Fruit fly (Drosophila melanogaster): Measurements from ENCODE around the gene CG10638.

Gene CG10638

DNA sequence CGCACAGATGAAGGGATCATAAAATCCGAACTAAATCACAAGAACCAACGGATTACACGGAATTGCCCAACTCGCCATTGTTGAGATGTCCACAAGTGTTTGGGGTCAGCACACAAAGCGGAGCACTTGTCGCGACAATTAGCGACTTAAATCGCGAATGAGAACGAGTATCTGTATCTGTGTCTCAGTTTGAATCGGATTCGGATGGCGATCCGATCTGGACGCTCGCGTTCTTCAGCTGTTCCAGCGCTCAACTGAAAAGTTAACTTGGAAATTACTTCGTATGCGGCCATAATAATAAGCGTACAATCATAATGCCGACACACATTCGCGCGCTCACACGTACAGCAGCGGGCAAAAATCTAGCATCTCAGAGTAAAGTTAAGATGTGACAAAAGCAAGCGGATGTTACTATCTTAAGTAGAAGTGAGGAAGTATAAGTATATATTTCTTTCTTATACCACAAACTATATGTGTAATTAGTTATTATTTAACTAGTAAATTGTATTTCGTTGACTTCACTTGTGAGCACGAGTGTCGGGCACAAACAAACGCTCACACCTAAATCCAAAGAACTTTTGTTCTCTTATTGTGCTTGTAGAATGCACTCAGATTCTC lies 10.6 kb downstream of the CG10638 start, which contains the start of gene CG10660:
Gene CG10660, minus strand, starts transcription at position 259 of the 618 bp plus-strand sequence.
- TF ChIP-seq CG12605 (GFP tag; IDR thresholded peaks at IDR 0.05), result peak; percentile 93
- TF ChIP-seq rn (GFP tag; IDR thresholded peaks at IDR 0.05), result peak; percentile 81; the same call in 1 of the 2 replicates
- TF ChIP-seq CG17806 (tag; optimal IDR thresholded peaks at IDR 0.05), result peak; percentile 89
- peak; percentile 95 for TF ChIP-seq CG32121 (GFP tag; IDR thresholded peaks at IDR 0.05)
- peak; percentile 96 for TF ChIP-seq CG4496 (GFP tag; IDR thresholded peaks at IDR 0.05)
- peak; percentile 85 for TF ChIP-seq Snoo (tag; optimal IDR thresholded peaks at IDR 0.05)
- TF ChIP-seq Pif1B (GFP tag; optimal IDR thresholded peaks at IDR 0.05), result peak; percentile 96
- peak; percentile 79; the same call in 1 of the 2 replicates for TF ChIP-seq CG10348 (GFP tag; IDR thresholded peaks at IDR 0.05)
- TF ChIP-seq Ets98B (GFP tag; IDR thresholded peaks at IDR 0.05), result peak; percentile 97
- peak; percentile 50 for TF ChIP-seq EcR (GFP tag; optimal IDR thresholded peaks at IDR 0.05)
- peak; percentile 60 for TF ChIP-seq CG13204 (GFP tag; optimal IDR thresholded peaks at IDR 0.05)
- TF ChIP-seq D1 (tag; optimal IDR thresholded peaks at IDR 0.05), result peak; percentile 69
- TF ChIP-seq Pif1A (GFP tag; optimal IDR thresholded peaks at IDR 0.05), result peak; percentile 94
- peak; percentile 96 for TF ChIP-seq fd96Ca (GFP tag; IDR thresholded peaks at IDR 0.05)
- TF ChIP-seq CG34367 (tag; optimal IDR thresholded peaks at IDR 0.05), result peak; percentile 89
- TF ChIP-seq CG9948 (tag; optimal IDR thresholded peaks at IDR 0.05), result peak; percentile 85
- peak; percentile 89 for TF ChIP-seq CG8159 (tag; optimal IDR thresholded peaks at IDR 0.05)
- peak; percentile 87 for TF ChIP-seq CG15710 (tag; optimal IDR thresholded peaks at IDR 0.05)
- TF ChIP-seq CG14655 (GFP tag; optimal IDR thresholded peaks at IDR 0.05), result peak; percentile 94
- TF ChIP-seq gl (tag; optimal IDR thresholded peaks at IDR 0.05), result peak; percentile 61
- peak; percentile 94 for TF ChIP-seq CG8301 (tag; optimal IDR thresholded peaks at IDR 0.05)

DNA sequence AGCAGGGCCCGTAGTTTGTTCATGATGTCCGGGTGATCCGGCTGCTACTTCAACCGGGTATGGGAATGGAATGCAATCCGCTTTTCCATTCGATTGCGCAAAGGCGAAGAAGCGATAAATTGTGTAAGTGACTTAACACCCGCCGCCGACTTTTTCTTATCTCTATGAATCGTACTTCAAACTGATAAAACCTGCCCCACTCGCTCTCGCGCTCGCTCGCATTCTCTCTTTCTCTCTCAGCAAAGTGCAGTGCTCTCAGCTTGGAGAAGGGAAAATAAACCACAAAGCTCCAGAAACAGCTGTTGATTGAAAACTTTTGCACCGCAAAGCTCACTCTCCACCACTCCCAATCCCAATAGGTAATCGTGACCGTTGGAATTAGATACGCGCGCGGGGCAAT lies 11.2 kb downstream of the CG10638 start:
- TF ChIP-seq fd96Ca (GFP tag; IDR thresholded peaks at IDR 0.05) (peak; percentile 44; the same call in 1 of the 3 replicates), CG14655 (GFP tag; optimal IDR thresholded peaks at IDR 0.05) (no peak), CG10348 (GFP tag; IDR thresholded peaks at IDR 0.05) (no peak), Pif1B (GFP tag; optimal IDR thresholded peaks at IDR 0.05) (peak; percentile 52), CG9948 (tag; optimal IDR thresholded peaks at IDR 0.05) (no peak), gl (tag; optimal IDR thresholded peaks at IDR 0.05) (peak; percentile 25), Ets98B (GFP tag; IDR thresholded peaks at IDR 0.05) (peak; percentile 53; the same call in 1 of the 2 replicates), CG13204 (GFP tag; optimal IDR thresholded peaks at IDR 0.05) (no peak), CG34367 (tag; optimal IDR thresholded peaks at IDR 0.05) (no peak), CG8159 (tag; optimal IDR thresholded peaks at IDR 0.05) (no peak), CG8301 (tag; optimal IDR thresholded peaks at IDR 0.05) (no peak), rn (GFP tag; IDR thresholded peaks at IDR 0.05) (no peak), D1 (tag; optimal IDR thresholded peaks at IDR 0.05) (no peak), CG4496 (GFP tag; IDR thresholded peaks at IDR 0.05) (no peak), CG32121 (GFP tag; IDR thresholded peaks at IDR 0.05) (0 out of 2 replicates have a peak, but pooled peaks have one; percentile 20), Pif1A (GFP tag; optimal IDR thresholded peaks at IDR 0.05) (no peak), EcR (GFP tag; optimal IDR thresholded peaks at IDR 0.05) (peak; percentile 87), CG15710 (tag; optimal IDR thresholded peaks at IDR 0.05) (no peak), CG17806 (tag; optimal IDR thresholded peaks at IDR 0.05) (no peak), Snoo (tag; optimal IDR thresholded peaks at IDR 0.05) (no peak), CG12605 (GFP tag; IDR thresholded peaks at IDR 0.05) (peak; percentile 46)

DNA sequence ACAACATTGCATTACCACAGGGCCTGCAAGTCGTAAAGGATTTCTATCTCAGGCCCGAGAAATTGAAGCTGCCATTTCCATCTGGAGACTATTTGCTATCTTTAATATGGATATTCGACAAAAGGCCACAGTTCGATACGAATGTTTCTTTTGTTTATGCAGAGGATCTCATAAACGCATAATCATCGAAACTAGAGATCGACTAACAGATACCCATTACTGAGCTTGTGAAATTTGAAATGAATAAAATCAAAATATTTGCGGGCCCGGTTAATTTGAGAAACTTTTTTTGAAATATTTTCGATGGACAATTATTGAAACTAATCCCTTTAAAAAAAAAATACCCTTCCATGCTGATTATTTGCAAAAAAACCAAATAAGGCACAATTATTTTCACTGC lies 14.9 kb downstream of the CG10638 start:
- no peak for TF ChIP-seq Snoo (tag; optimal IDR thresholded peaks at IDR 0.05)
- TF ChIP-seq Pif1B (GFP tag; optimal IDR thresholded peaks at IDR 0.05), result no peak
- TF ChIP-seq CG15710 (tag; optimal IDR thresholded peaks at IDR 0.05), result no peak

DNA sequence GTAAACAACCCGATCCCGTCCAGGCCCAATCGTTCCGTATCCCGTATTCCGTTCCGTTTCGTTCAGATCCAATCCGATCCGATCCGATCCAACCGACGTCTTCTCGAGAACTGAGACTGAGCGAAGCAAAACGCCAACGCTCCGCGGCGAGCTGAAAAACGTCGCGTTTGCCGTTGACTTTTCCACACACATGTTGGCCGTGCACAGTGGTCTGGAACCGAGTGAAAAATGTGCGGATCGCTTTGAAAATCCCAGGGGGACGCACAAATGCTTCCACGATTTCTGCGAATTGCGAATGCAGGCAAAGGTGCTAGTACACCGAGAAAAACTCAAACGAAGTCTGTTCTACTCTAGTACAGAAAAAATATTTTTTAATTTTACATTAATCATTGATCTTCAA lies 16.2 kb downstream of the CG10638 start, which contains the start of gene CG10663:
Gene CG10663, minus strand, starts transcription at position 88 of the 400 bp plus-strand sequence.
- TF ChIP-seq CG4496 (GFP tag; IDR thresholded peaks at IDR 0.05), result peak; percentile 77
- peak; percentile 22 for TF ChIP-seq CG14655 (GFP tag; optimal IDR thresholded peaks at IDR 0.05)
- TF ChIP-seq CG8301 (tag; optimal IDR thresholded peaks at IDR 0.05), result peak; percentile 21
- TF ChIP-seq CG34367 (tag; optimal IDR thresholded peaks at IDR 0.05), result no peak
- TF ChIP-seq Ets98B (GFP tag; IDR thresholded peaks at IDR 0.05), result peak; percentile 51
- peak; percentile 20 for TF ChIP-seq EcR (GFP tag; optimal IDR thresholded peaks at IDR 0.05)
- peak; percentile 22 for TF ChIP-seq CG13204 (GFP tag; optimal IDR thresholded peaks at IDR 0.05)
- no peak; the same call in 2 of the 3 replicates for TF ChIP-seq fd96Ca (GFP tag; IDR thresholded peaks at IDR 0.05)

DNA sequence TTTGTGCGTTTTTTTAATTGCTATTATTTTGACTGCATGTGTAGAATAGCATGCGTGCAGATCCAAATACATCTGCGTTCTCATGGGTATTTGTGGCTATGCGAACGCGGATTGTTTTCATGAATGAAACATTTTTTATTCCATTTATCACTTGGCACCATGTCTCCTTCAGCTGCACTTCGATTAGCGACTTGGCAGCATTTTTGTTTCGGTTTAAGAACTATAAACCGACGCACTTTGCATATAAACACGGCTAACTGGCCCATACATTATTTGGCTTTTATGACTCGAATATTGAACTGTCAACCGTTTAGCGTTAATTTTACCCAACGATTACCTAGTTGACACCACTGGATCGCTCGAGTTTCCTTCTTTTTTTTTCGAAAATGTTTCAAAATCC lies 16.6 kb downstream of the CG10638 start:
- TF ChIP-seq CG32121 (GFP tag; IDR thresholded peaks at IDR 0.05) (peak; percentile 16; the same call in 1 of the 2 replicates), CG4496 (GFP tag; IDR thresholded peaks at IDR 0.05) (0 out of 3 replicates have a peak, but pooled peaks have one; percentile 38), CG8159 (tag; optimal IDR thresholded peaks at IDR 0.05) (no peak)

DNA sequence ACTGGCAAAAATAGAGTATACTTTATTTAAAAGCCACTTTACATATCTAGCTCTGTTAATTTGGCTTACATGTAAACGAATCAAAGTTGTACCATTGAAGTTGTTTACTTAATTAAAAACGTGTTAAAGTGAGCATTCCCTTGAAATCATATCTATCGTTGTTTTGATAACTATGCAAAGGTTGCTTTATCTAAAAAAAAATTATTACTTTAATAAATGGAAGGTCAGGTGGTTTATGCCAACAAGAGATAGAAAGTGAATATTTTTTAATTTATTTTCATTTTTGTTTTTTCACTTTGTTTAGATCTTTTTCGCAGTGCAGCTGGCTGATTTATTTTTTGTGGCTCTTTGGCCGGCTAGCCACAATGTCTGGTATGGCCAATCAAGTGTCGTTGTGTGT lies 18.2 kb downstream of the CG10638 start:
- TF ChIP-seq CG13204 (GFP tag; optimal IDR thresholded peaks at IDR 0.05) (peak; percentile 9), rn (GFP tag; IDR thresholded peaks at IDR 0.05) (peak; percentile 59; the same call in 1 of the 2 replicates), CG32121 (GFP tag; IDR thresholded peaks at IDR 0.05) (peak; percentile 88), CG14655 (GFP tag; optimal IDR thresholded peaks at IDR 0.05) (peak; percentile 86), CG4496 (GFP tag; IDR thresholded peaks at IDR 0.05) (peak; percentile 73; the same call in 2 of the 3 replicates), CG8159 (tag; optimal IDR thresholded peaks at IDR 0.05) (peak; percentile 73), CG10348 (GFP tag; IDR thresholded peaks at IDR 0.05) (0 out of 2 replicates have a peak, but pooled peaks have one; percentile 43), Snoo (tag; optimal IDR thresholded peaks at IDR 0.05) (no peak), CG15710 (tag; optimal IDR thresholded peaks at IDR 0.05) (peak; percentile 65), CG8301 (tag; optimal IDR thresholded peaks at IDR 0.05) (peak; percentile 80), EcR (GFP tag; optimal IDR thresholded peaks at IDR 0.05) (no peak), Pif1A (GFP tag; optimal IDR thresholded peaks at IDR 0.05) (peak; percentile 61), D1 (tag; optimal IDR thresholded peaks at IDR 0.05) (no peak), gl (tag; optimal IDR thresholded peaks at IDR 0.05) (no peak), Pif1B (GFP tag; optimal IDR thresholded peaks at IDR 0.05) (peak; percentile 53), CG34367 (tag; optimal IDR thresholded peaks at IDR 0.05) (peak; percentile 37), CG12605 (GFP tag; IDR thresholded peaks at IDR 0.05) (peak; percentile 73), CG9948 (tag; optimal IDR thresholded peaks at IDR 0.05) (peak; percentile 66), Ets98B (GFP tag; IDR thresholded peaks at IDR 0.05) (peak; percentile 77), fd96Ca (GFP tag; IDR thresholded peaks at IDR 0.05) (peak; percentile 50; the same call in 2 of the 3 replicates), CG17806 (tag; optimal IDR thresholded peaks at IDR 0.05) (peak; percentile 51)

Data from whole organism, pupa.